Worm (Caenorhabditis elegans): ENCODE data around the gene mob-4.

DNA sequence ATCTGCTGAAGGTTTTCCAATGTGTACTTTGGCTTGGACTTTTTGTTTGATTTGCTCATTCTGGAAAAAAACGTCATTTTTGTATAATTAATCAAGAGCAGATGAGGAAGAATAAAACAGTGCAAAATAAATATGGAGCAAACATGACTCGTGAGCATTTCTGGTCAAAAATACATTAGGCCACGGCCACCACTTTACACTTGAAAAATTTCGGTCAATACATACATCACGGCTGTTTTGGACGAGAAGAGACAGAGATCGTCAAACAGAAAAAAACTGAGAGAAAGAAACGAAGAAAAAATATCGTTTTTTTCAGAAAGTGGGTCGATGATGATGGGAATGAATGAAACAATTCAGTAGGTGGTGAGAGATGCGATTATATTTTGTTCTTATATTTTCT is 43.4 kb downstream of the mob-4 start, which contains the start of the genes F09G8.7 and crn-7:
- TF ChIP-seq unc-62 (GFP tag; optimal IDR thresholded peaks at IDR 0.05), result no peak
- no peak for TF ChIP-seq snpc-4 (tag; optimal IDR thresholded peaks at IDR 0.05)
- no peak for TF ChIP-seq unc-39 (tag; optimal IDR thresholded peaks at IDR 0.05)
- no peak for TF ChIP-seq lin-13 (tag; optimal IDR thresholded peaks at IDR 0.05)
- no peak for TF ChIP-seq lsy-2 (tag; optimal IDR thresholded peaks at IDR 0.05)
- TF ChIP-seq nhr-237 (tag; optimal IDR thresholded peaks at IDR 0.05), result no peak
- no peak for TF ChIP-seq nhr-76 (tag; optimal IDR thresholded peaks at IDR 0.05)
- TF ChIP-seq nhr-12 (tag; optimal IDR thresholded peaks at IDR 0.05), result no peak
- TF ChIP-seq ztf-11 (tag; optimal IDR thresholded peaks at IDR 0.05), result no peak
- no peak for TF ChIP-seq tbx-8 (GFP tag; optimal IDR thresholded peaks at IDR 0.05)
- TF ChIP-seq elt-1 (tag; optimal IDR thresholded peaks at IDR 0.05; ENCODE audit: borderline replicate concordance, insufficient read depth), result no peak
